Worm (Caenorhabditis elegans) whole organism, L1 larva: Measurements from ENCODE around the gene M7.7.
A peak's percentile ranks its signal among the peaks of the same experiment; 100 is the strongest.

ENCODE experiments used
- ama-1 ChIP-seq: fragments of 150-350 bp; optimal IDR thresholded peaks from 2 replicates; lab custom pipeline; 2014
- blmp-1 ChIP-seq: fragments of 150-350 bp; optimal IDR thresholded peaks from 2 replicates; lab custom pipeline; 2014; ENCODE audit warnings: missing biosample characterization, missing genetic modification characterization
- dpl-1 ChIP-seq, 3 experiments: fragments of 150-350 bp in 2 of 3; sonication (generic microtip) in 1 of 3; optimal IDR thresholded peaks; 2 replicates each; lab custom pipeline; 2014 to 2017; ENCODE audit warnings: missing biosample characterization in 3 of 3, missing genetic modification characterization in 3 of 3, missing genetic modification reagents in 3 of 3
- efl-1 ChIP-seq, 4 experiments: fragments of 150-350 bp; optimal IDR thresholded peaks in 3 of 4; peaks in 1 of 4; 1 replicate in 1 of 4; 2 replicates in 3 of 4; lab custom pipeline; 2014; ENCODE audit warnings: missing biosample characterization in 2 of 4, missing genetic modification characterization in 2 of 4, missing genetic modification reagents in 2 of 4
- nhr-12 ChIP-seq: sonication (generic microtip); optimal IDR thresholded peaks from 2 replicates; lab custom pipeline; 2017; ENCODE audit warnings: missing biosample characterization, missing genetic modification characterization
- nhr-237 ChIP-seq: fragments of 150-350 bp; optimal IDR thresholded peaks from 2 replicates; lab custom pipeline; 2014; ENCODE audit warnings: missing biosample characterization, missing genetic modification characterization
- pag-3 ChIP-seq: sonication (generic microtip); optimal IDR thresholded peaks from 2 replicates; lab custom pipeline; 2017; ENCODE audit warnings: missing genetic modification characterization, mild to moderate bottlenecking, missing compliant biosample characterization, antibody characterized with exemption, borderline replicate concordance; ENCODE audit not compliant: insufficient read depth
- rnt-1 ChIP-seq: sonication (generic microtip); optimal IDR thresholded peaks from 2 replicates; lab custom pipeline; 2016; ENCODE audit warnings: mild to moderate bottlenecking, missing genetic modification characterization, moderate library complexity, missing compliant biosample characterization
- sox-4 ChIP-seq: sonication (generic microtip); optimal IDR thresholded peaks from 2 replicates; lab custom pipeline; 2016; ENCODE audit warnings: missing genetic modification characterization, missing compliant biosample characterization
- unc-62 ChIP-seq: fragments of 150-350 bp; optimal IDR thresholded peaks from 2 replicates; lab custom pipeline; 2014; ENCODE audit warnings: missing biosample characterization, missing genetic modification reagents, missing genetic modification characterization
- zip-4 ChIP-seq: fragments of 200-800 bp; sonication (Bioruptor generic); optimal IDR thresholded peaks from 2 replicates; lab custom pipeline; 2018; ENCODE audit warnings: mild to moderate bottlenecking, missing genetic modification characterization, moderate library complexity, missing compliant biosample characterization

DNA sequence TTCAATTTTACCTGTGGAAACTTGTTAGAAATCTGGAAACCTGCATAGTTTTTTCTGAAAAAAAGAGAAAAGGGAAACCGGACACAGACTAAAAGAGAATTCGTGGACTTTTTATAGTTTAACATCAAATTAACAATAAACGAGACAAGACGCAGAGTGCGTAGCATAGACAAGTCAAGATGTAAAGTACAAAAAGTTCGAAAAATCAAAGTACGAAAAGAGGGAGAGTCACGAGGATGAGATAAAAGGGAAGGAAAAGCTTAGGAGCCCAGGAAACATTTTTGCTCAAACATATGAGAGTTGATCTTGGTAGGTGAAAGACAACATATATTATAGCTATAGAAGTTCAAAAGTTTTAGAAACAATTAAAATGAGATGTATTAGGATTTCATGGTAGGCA is 8.2 kb downstream of the M7.7 start, which contains the start of gene M7.12:
- no peak for TF ChIP-seq efl-1 (optimal IDR thresholded peaks at IDR 0.05; lab: Kevin White, UChicago)
- TF ChIP-seq efl-1 (GFP tag; optimal IDR thresholded peaks at IDR 0.05 in 1 of 2; lab: Kevin White, UChicago): no peak
- TF ChIP-seq nhr-12 (tag; lab: Kevin White, UChicago): no peak
- TF ChIP-seq ama-1 (lab: Kevin White, UChicago): no peak
- no peak for TF ChIP-seq nhr-237 (tag; lab: Kevin White, UChicago)
- no peak for TF ChIP-seq dpl-1 (GFP tag; optimal IDR thresholded peaks at IDR 0.05; lab: Kevin White, UChicago)
- TF ChIP-seq zip-4: no peak
- TF ChIP-seq rnt-1 (tag; lab: Kevin White, UChicago): peak; percentile 41
- no peak for TF ChIP-seq pag-3 (tag; lab: Kevin White, UChicago)
- TF ChIP-seq sox-4 (tag; lab: Kevin White, UChicago): no peak
- no peak for TF ChIP-seq unc-62 (GFP tag; lab: Kevin White, UChicago)
- no peak for TF ChIP-seq blmp-1 (tag; lab: Kevin White, UChicago)
